Worm (Caenorhabditis elegans) whole organism, young adult: ENCODE data around the gene F35G2.3.

ENCODE experiments used
- B0019.2 ChIP-seq: fragments of 200-800 bp; sonication (Bioruptor generic); conservative IDR thresholded peaks from 2 replicates; pipeline ENCODE4 v1.3.6; 2022; ENCODE audit warnings: missing genetic modification reagents, missing genetic modification characterization, missing compliant biosample characterization
- D2030.7 ChIP-seq: fragments of 200-800 bp; sonication (Bioruptor generic); IDR thresholded peaks from 2 replicates; pipeline ENCODE4 v1.3.6; 2022; ENCODE audit warnings: missing genetic modification reagents, missing genetic modification characterization, missing compliant biosample characterization
- F10E7.11 ChIP-seq: sonication (generic microtip); optimal IDR thresholded peaks from 2 replicates; lab custom pipeline; 2017; ENCODE audit warnings: mild to moderate bottlenecking, missing genetic modification characterization, moderate library complexity, missing compliant biosample characterization
- F33H1.4 ChIP-seq: fragments of 200-800 bp; sonication (Bioruptor generic); IDR thresholded peaks from 2 replicates; pipeline ENCODE4 v1.3.6; 2022; ENCODE audit warnings: missing genetic modification reagents, missing genetic modification characterization, missing compliant biosample characterization
- F37B4.10 ChIP-seq: fragments of 200-800 bp; sonication (Bioruptor generic); IDR thresholded peaks from 2 replicates; pipeline ENCODE4 v1.3.6; 2022; ENCODE audit warnings: missing genetic modification characterization, missing compliant biosample characterization
- F52B5.7 ChIP-seq: sonication (generic microtip); optimal IDR thresholded peaks from 2 replicates; lab custom pipeline; 2016; ENCODE audit warnings: mild to moderate bottlenecking, missing genetic modification characterization, missing compliant biosample characterization
- Y53F4B.3 ChIP-seq: fragments of 200-800 bp; sonication (Bioruptor generic); IDR thresholded peaks from 2 replicates; pipeline ENCODE4 v1.3.6; 2022; ENCODE audit warnings: missing genetic modification reagents, missing genetic modification characterization, missing compliant biosample characterization
- Y79H2A.3 ChIP-seq: fragments of 200-800 bp; sonication (Bioruptor generic); conservative IDR thresholded peaks from 2 replicates; pipeline ENCODE4 v1.3.6; 2022; ENCODE audit warnings: missing genetic modification reagents, missing genetic modification characterization, missing compliant biosample characterization
- ZK185.1 ChIP-seq: sonication (generic microtip); optimal IDR thresholded peaks from 2 replicates; lab custom pipeline; 2016; ENCODE audit warnings: mild to moderate bottlenecking, missing genetic modification characterization, missing compliant biosample characterization; ENCODE audit not compliant: poor library complexity, severe bottlenecking
- akir-1 ChIP-seq: fragments of 200-800 bp; sonication (Bioruptor generic); optimal IDR thresholded peaks from 2 replicates; lab custom pipeline; 2018; ENCODE audit warnings: mild to moderate bottlenecking, missing genetic modification characterization, moderate library complexity, missing compliant biosample characterization
- aptf-2 ChIP-seq: fragments of 200-800 bp; sonication (Bioruptor generic); conservative IDR thresholded peaks from 2 replicates; pipeline ENCODE4 v1.3.6; 2022; ENCODE audit warnings: missing genetic modification reagents, missing genetic modification characterization, missing compliant biosample characterization
- atf-7 ChIP-seq: sonication (generic microtip); optimal IDR thresholded peaks from 2 replicates; lab custom pipeline; 2017; ENCODE audit warnings: mild to moderate bottlenecking, missing genetic modification characterization, missing compliant biosample characterization
- attf-3 ChIP-seq: fragments of 200-800 bp; sonication (Bioruptor generic); conservative IDR thresholded peaks from 2 replicates; pipeline ENCODE4 v1.3.6; 2022; ENCODE audit warnings: missing genetic modification reagents, missing genetic modification characterization, missing compliant biosample characterization
- bed-1 ChIP-seq: fragments of 200-800 bp; sonication (Bioruptor generic); IDR thresholded peaks from 2 replicates; pipeline ENCODE4 v1.3.6; 2022; ENCODE audit warnings: missing genetic modification reagents, missing genetic modification characterization, missing compliant biosample characterization
- cebp-1 ChIP-seq, 2 experiments: fragments of 200-800 bp in 1 of 2; sonication (Bioruptor generic) in 1 of 2; sonication (generic microtip) in 1 of 2; IDR thresholded peaks in 1 of 2; optimal IDR thresholded peaks in 1 of 2; 2 replicates each; pipeline versions ENCODE4 v1.3.6 to Lab custom; 2017 to 2022; ENCODE audit warnings: missing compliant biosample characterization in 2 of 2, missing genetic modification characterization in 2 of 2, mild to moderate bottlenecking in 1 of 2, missing genetic modification reagents in 1 of 2, moderate library complexity in 1 of 2
- ceh-27 ChIP-seq: fragments of 200-800 bp; sonication (Bioruptor generic); optimal IDR thresholded peaks from 2 replicates; lab custom pipeline; 2018; ENCODE audit warnings: mild to moderate bottlenecking, missing genetic modification characterization, moderate library complexity, missing compliant biosample characterization
- ceh-40 ChIP-seq: fragments of 200-800 bp; sonication (Bioruptor generic); IDR thresholded peaks from 2 replicates; pipeline ENCODE4 v1.3.6; 2022; ENCODE audit warnings: missing genetic modification characterization, missing compliant biosample characterization
- ceh-79 ChIP-seq: sonication (generic microtip); optimal IDR thresholded peaks from 2 replicates; lab custom pipeline; 2017; ENCODE audit warnings: mild to moderate bottlenecking, missing genetic modification characterization, missing compliant biosample characterization
- chd-7 ChIP-seq: sonication (generic microtip); optimal IDR thresholded peaks from 2 replicates; lab custom pipeline; 2016; ENCODE audit warnings: mild to moderate bottlenecking, missing genetic modification characterization, moderate library complexity, missing compliant biosample characterization
- dox-1 ChIP-seq: fragments of 200-800 bp; sonication (Bioruptor generic); IDR thresholded peaks from 2 replicates; pipeline ENCODE4 v1.3.6; 2022; ENCODE audit warnings: missing genetic modification reagents, missing genetic modification characterization, missing compliant biosample characterization
- egl-18 ChIP-seq: fragments of 200-800 bp; sonication (Bioruptor generic); IDR thresholded peaks from 2 replicates; pipeline ENCODE4 v1.3.6; 2022; ENCODE audit warnings: missing genetic modification reagents, missing genetic modification characterization, missing compliant biosample characterization
- egrh-3 ChIP-seq: fragments of 200-800 bp; sonication (Bioruptor generic); IDR thresholded peaks from 2 replicates; pipeline ENCODE4 v1.3.6; 2022; ENCODE audit warnings: missing genetic modification reagents, missing genetic modification characterization, missing compliant biosample characterization
- ets-4 ChIP-seq: fragments of 200-800 bp; sonication (Bioruptor generic); optimal IDR thresholded peaks from 2 replicates; lab custom pipeline; 2018; ENCODE audit warnings: mild to moderate bottlenecking, missing genetic modification characterization, missing compliant biosample characterization
- lin-26 ChIP-seq: fragments of 200-800 bp; sonication (Bioruptor generic); IDR thresholded peaks from 2 replicates; pipeline ENCODE4 v1.3.6; 2022; ENCODE audit warnings: missing genetic modification reagents, missing genetic modification characterization, missing compliant biosample characterization
- lin-54 ChIP-seq: fragments of 200-800 bp; sonication (Bioruptor generic); optimal IDR thresholded peaks from 2 replicates; lab custom pipeline; 2018; ENCODE audit warnings: mild to moderate bottlenecking, missing genetic modification characterization, missing compliant biosample characterization
- lir-1 ChIP-seq: fragments of 200-800 bp; sonication (Bioruptor generic); conservative IDR thresholded peaks from 2 replicates; pipeline ENCODE4 v1.3.6; 2022; ENCODE audit warnings: missing genetic modification reagents, missing genetic modification characterization, missing compliant biosample characterization
- madf-6 ChIP-seq: fragments of 200-800 bp; sonication (Bioruptor generic); IDR thresholded peaks from 2 replicates; pipeline ENCODE4 v1.3.6; 2022; ENCODE audit warnings: missing genetic modification reagents, missing genetic modification characterization, missing compliant biosample characterization
- madf-8 ChIP-seq: fragments of 200-800 bp; sonication (Bioruptor generic); conservative IDR thresholded peaks from 2 replicates; pipeline ENCODE4 v1.3.6; 2022; ENCODE audit warnings: missing genetic modification reagents, missing genetic modification characterization, missing compliant biosample characterization
- mes-4 ChIP-seq: sonication (generic microtip); optimal IDR thresholded peaks from 2 replicates; lab custom pipeline; 2016; ENCODE audit warnings: missing genotype, missing genetic modification characterization, missing compliant biosample characterization
- nfya-1 ChIP-seq: sonication (generic microtip); optimal IDR thresholded peaks from 2 replicates; lab custom pipeline; 2017; ENCODE audit warnings: antibody characterized with exemption, missing compliant biosample characterization, missing genetic modification characterization, borderline replicate concordance; ENCODE audit not compliant: insufficient read depth
- nfyb-1 ChIP-seq: fragments of 200-800 bp; sonication (Bioruptor generic); IDR thresholded peaks from 2 replicates; pipeline ENCODE4 v1.3.6; 2022; ENCODE audit warnings: missing genetic modification reagents, missing genetic modification characterization, missing compliant biosample characterization
- nhr-179 ChIP-seq: sonication (generic microtip); optimal IDR thresholded peaks from 2 replicates; lab custom pipeline; 2016; ENCODE audit warnings: mild to moderate bottlenecking, missing genetic modification characterization, missing compliant biosample characterization
- nhr-80 ChIP-seq: sonication (generic microtip); optimal IDR thresholded peaks from 2 replicates; lab custom pipeline; 2016; ENCODE audit warnings: missing genetic modification characterization, missing compliant biosample characterization
- pbrm-1 ChIP-seq: fragments of 200-800 bp; sonication (Bioruptor generic); IDR thresholded peaks from 2 replicates; pipeline ENCODE4 v1.3.6; 2022; ENCODE audit warnings: missing genetic modification reagents, missing genetic modification characterization, missing compliant biosample characterization
- pha-4 ChIP-seq: fragments of 150-350 bp; sonication (generic microtip); optimal IDR thresholded peaks from 2 replicates; lab custom pipeline; 2014; ENCODE audit warnings: missing biosample characterization, missing genetic modification reagents, missing genetic modification characterization
- rcor-1 ChIP-seq: fragments of 200-800 bp; sonication (Bioruptor generic); IDR thresholded peaks from 2 replicates; pipeline ENCODE4 v1.3.6; 2022; ENCODE audit warnings: missing genetic modification reagents, missing genetic modification characterization, missing compliant biosample characterization
- rec-8 ChIP-seq, 2 experiments: sonication (generic microtip); optimal IDR thresholded peaks; 2 replicates each; lab custom pipeline; 2016; ENCODE audit warnings: mild to moderate bottlenecking in 2 of 2, missing genetic modification characterization in 2 of 2, missing genetic modification reagents in 2 of 2, missing genotype in 2 of 2, missing biosample characterization in 1 of 2, missing compliant biosample characterization in 1 of 2, moderate library complexity in 1 of 2
- snpc-1.1 ChIP-seq: sonication (generic microtip); optimal IDR thresholded peaks from 2 replicates; lab custom pipeline; 2017; ENCODE audit warnings: missing genetic modification characterization, mild to moderate bottlenecking, missing compliant biosample characterization, antibody characterized with exemption, moderate library complexity, missing genotype, missing genetic modification reagents; ENCODE audit not compliant: insufficient read depth
- snpc-1.3 ChIP-seq: sonication (generic microtip); optimal IDR thresholded peaks from 2 replicates; lab custom pipeline; 2017; ENCODE audit warnings: missing genetic modification characterization, mild to moderate bottlenecking, missing compliant biosample characterization, antibody characterized with exemption, moderate library complexity, missing genotype, missing genetic modification reagents; ENCODE audit not compliant: insufficient read depth
- sptf-2 ChIP-seq: fragments of 200-800 bp; sonication (Bioruptor generic); optimal IDR thresholded peaks from 2 replicates; lab custom pipeline; 2018; ENCODE audit warnings: mild to moderate bottlenecking, missing genetic modification characterization, missing compliant biosample characterization
- unc-62 ChIP-seq: fragments of 150-350 bp; optimal IDR thresholded peaks from 2 replicates; lab custom pipeline; 2014; ENCODE audit warnings: missing biosample characterization, missing genetic modification reagents, missing genetic modification characterization
- xnd-1 ChIP-seq: sonication (generic microtip); optimal IDR thresholded peaks from 2 replicates; lab custom pipeline; 2016; ENCODE audit warnings: missing genotype, missing genetic modification reagents, missing genetic modification characterization, missing compliant biosample characterization
- zfh-2 ChIP-seq: fragments of 200-800 bp; sonication (Bioruptor generic); conservative IDR thresholded peaks from 2 replicates; pipeline ENCODE4 v1.3.6; 2022; ENCODE audit warnings: missing genetic modification reagents, missing genetic modification characterization, missing compliant biosample characterization
- zim-3 ChIP-seq: sonication (generic microtip); optimal IDR thresholded peaks from 2 replicates; lab custom pipeline; 2017; ENCODE audit warnings: mild to moderate bottlenecking, missing genetic modification characterization, moderate library complexity, missing compliant biosample characterization
- ztf-3 ChIP-seq: fragments of 200-800 bp; sonication (Bioruptor generic); optimal IDR thresholded peaks from 2 replicates; lab custom pipeline; 2018; ENCODE audit warnings: mild to moderate bottlenecking, missing genetic modification characterization, missing compliant biosample characterization
- ztf-6 ChIP-seq: fragments of 200-800 bp; sonication (Bioruptor generic); IDR thresholded peaks from 2 replicates; pipeline ENCODE4 v1.3.6; 2022; ENCODE audit warnings: missing genetic modification reagents, missing genetic modification characterization, missing compliant biosample characterization

The F35G2.3 gene

DNA sequence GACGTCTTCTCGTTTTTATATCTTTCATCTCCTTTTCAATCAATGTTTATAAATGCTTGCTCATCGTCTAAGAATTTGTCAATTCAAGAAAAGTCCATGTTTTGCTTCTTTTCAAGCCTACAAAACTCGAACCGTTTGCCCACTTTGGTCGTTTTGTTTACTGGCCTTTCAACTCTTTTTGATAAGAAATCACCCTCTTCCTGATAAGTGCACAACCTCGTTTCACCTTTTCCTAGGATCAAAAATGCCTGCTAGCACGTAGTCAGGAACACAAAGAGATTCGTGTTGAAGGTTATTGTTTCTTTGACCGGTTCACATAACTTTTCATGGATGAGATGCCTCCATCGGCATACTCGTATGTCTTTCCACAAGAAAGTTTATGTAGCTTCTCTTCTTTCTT, 12.8 kb upstream of the F35G2.3 start:
- peak; percentile 42 for TF ChIP-seq nhr-80
- no peak for TF ChIP-seq egrh-3 (GFP tag; lab: Robert Waterston, UW)
- TF ChIP-seq madf-6 = no peak
- TF ChIP-seq, all 124 proteins: peak for 1

DNA sequence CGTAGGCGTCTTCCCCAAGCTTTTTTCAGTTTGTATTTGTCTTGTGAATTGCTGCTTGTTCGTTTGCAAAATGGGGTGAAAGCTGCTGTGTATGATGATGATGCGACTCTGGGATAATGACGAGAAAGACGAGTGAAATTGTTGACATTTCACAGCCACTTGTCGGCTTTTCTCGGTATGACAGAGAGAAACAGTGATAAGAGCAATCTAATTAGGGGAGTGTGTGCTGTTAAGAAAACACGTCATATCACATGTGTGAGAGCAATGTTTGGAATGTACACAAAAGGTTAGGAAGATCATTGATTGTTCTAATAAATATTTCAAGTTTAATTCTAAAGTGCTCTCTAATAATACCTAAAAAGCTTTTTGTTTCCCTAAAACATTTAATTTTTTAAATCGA, 11.7 kb upstream of the F35G2.3 start:
- TF ChIP-seq snpc-1.1 (no peak), ets-4 (GFP tag; lab: Kevin White, UChicago) (no peak), D2030.7 (GFP tag; lab: Robert Waterston, UW) (no peak), attf-3 (no peak), zfh-2 (no peak), xnd-1 (tag; lab: Kevin White, UChicago) (no peak), F10E7.11 (tag; lab: Kevin White, UChicago) (no peak), Y53F4B.3 (GFP tag; lab: Robert Waterston, UW) (no peak), egrh-3 (GFP tag; lab: Robert Waterston, UW) (no peak), sptf-2 (no peak), akir-1 (no peak), bed-1 (GFP tag; lab: Robert Waterston, UW) (no peak), nfya-1 (tag; lab: Kevin White, UChicago) (no peak), pha-4 (tag; lab: Kevin White, UChicago) (peak; percentile 70), nfyb-1 (peak; percentile 9; the same call in 1 of the 2 replicates), madf-8 (no peak), ceh-40 (GFP tag; lab: Robert Waterston, UW) (no peak), pbrm-1 (GFP tag; lab: Robert Waterston, UW) (0 out of 2 replicates have a peak, but pooled peaks have one; percentile 15), ceh-27 (no peak), nhr-80 (peak; percentile 38), cebp-1 (GFP tag; IDR thresholded peaks at IDR 0.05; lab: Robert Waterston, UW) (no peak), cebp-1 (tag; optimal IDR thresholded peaks at IDR 0.05; lab: Kevin White, UChicago) (no peak), nhr-179 (no peak), lin-26 (GFP tag; lab: Robert Waterston, UW) (no peak), egl-18 (GFP tag; lab: Robert Waterston, UW) (no peak), B0019.2 (no peak), F52B5.7 (no peak), F37B4.10 (GFP tag; lab: Robert Waterston, UW) (no peak), ztf-3 (no peak), ztf-6 (GFP tag; lab: Robert Waterston, UW) (no peak), mes-4 (no peak), zim-3 (tag; lab: Kevin White, UChicago) (no peak), aptf-2 (no peak), F33H1.4 (no peak), unc-62 (peak; percentile 39), lir-1 (0 out of 2 replicates have a peak, but pooled peaks have one; percentile 37), ZK185.1 (tag; lab: Kevin White, UChicago) (no peak), Y79H2A.3 (GFP tag; lab: Robert Waterston, UW) (no peak), ceh-79 (tag; lab: Kevin White, UChicago) (no peak), dox-1 (GFP tag; lab: Robert Waterston, UW) (0 out of 2 replicates have a peak, but pooled peaks have one; percentile 24), snpc-1.3 (no peak), chd-7 (tag; lab: Kevin White, UChicago) (peak; percentile 39), rec-8 (tag; optimal IDR thresholded peaks at IDR 0.05; lab: Kevin White, UChicago) (no peak), lin-54 (GFP tag; lab: Kevin White, UChicago) (no peak), rcor-1 (no peak), atf-7 (tag; lab: Kevin White, UChicago) (peak; percentile 78)
